Fruit fly (Drosophila melanogaster): ENCODE data around the gene His3.3B.

DNA sequence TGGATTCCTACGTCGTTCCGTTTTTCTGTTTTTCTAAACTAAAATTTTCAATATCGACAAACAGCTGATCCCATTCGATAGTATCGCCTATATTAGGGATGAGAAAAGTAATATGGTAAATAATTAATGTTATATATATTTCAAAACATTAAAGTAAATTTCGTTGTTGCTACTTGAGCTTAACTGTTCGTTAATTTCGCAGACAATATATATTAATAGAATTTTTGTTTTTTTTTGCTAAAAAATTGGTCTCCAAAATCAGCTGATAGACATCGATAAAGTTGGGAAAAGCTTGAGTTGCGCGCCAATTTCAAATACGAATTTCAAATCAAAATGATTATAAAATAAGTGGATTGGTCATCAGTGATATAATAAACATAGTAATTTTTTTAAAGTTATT lies 39.9 kb upstream of the His3.3B start, which contains the start of gene CG12118:
- TF ChIP-seq Eip75B (GFP tag; optimal IDR thresholded peaks at IDR 0.05) (peak; percentile 53), Hr38 (GFP tag; optimal IDR thresholded peaks at IDR 0.05) (no peak), Lpt (GFP tag; optimal IDR thresholded peaks at IDR 0.05) (peak; percentile 66), CG11902 (GFP tag; optimal IDR thresholded peaks at IDR 0.05) (peak; percentile 42), cyc (GFP tag; optimal IDR thresholded peaks at IDR 0.05) (peak; percentile 62), CG34406 (GFP tag; optimal IDR thresholded peaks at IDR 0.05) (peak; percentile 69), CG10669 (GFP tag; optimal IDR thresholded peaks at IDR 0.05) (peak; percentile 47), svp (GFP tag) (no peak), OdsH (GFP tag; optimal IDR thresholded peaks at IDR 0.05) (peak; percentile 74), Hr39 (GFP tag; optimal IDR thresholded peaks at IDR 0.05) (peak; percentile 44), spab (GFP tag; optimal IDR thresholded peaks at IDR 0.05) (no peak), Eip93F (GFP tag; optimal IDR thresholded peaks at IDR 0.05) (peak; percentile 45), Ets21C (GFP tag; optimal IDR thresholded peaks at IDR 0.05) (peak; percentile 53)
